Fruit fly (Drosophila melanogaster) whole organism, adult: Measurements from ENCODE around the gene Pdk1.

Source experiments
- CG11617 ChIP-seq: fragments of 200-800 bp; sonication (Bioruptor generic); optimal IDR thresholded peaks from 2 replicates; lab custom pipeline; 2017; ENCODE audit warnings: mild to moderate bottlenecking, missing biosample characterization, missing genetic modification reagents, missing genetic modification characterization
- CG12768 ChIP-seq: fragments of 200-800 bp; sonication (Bioruptor generic); optimal IDR thresholded peaks from 2 replicates; lab custom pipeline; 2017; ENCODE audit warnings: missing biosample characterization, missing genetic modification characterization, mild to moderate bottlenecking, moderate library complexity, missing genetic modification reagents
- CG1620 ChIP-seq: fragments of 200-800 bp; sonication (Bioruptor generic); optimal IDR thresholded peaks from 2 replicates; lab custom pipeline; 2016; ENCODE audit warnings: missing biosample characterization, missing genetic modification characterization
- CG5204 ChIP-seq: fragments of 200-800 bp; sonication (Bioruptor generic); optimal IDR thresholded peaks from 2 replicates; lab custom pipeline; 2016; ENCODE audit warnings: missing biosample characterization, missing genetic modification characterization
- CG7045 ChIP-seq: fragments of 200-800 bp; sonication (Bioruptor generic); optimal IDR thresholded peaks from 2 replicates; lab custom pipeline; 2017; ENCODE audit warnings: missing biosample characterization, mild to moderate bottlenecking, missing genetic modification characterization
- Crg-1 ChIP-seq: fragments of 200-800 bp; sonication (Bioruptor generic); optimal IDR thresholded peaks from 2 replicates; lab custom pipeline; 2016; ENCODE audit warnings: missing biosample characterization, missing genetic modification characterization
- cic ChIP-seq: fragments of 200-800 bp; sonication (Bioruptor generic); optimal IDR thresholded peaks from 2 replicates; lab custom pipeline; 2017; ENCODE audit warnings: missing biosample characterization, mild to moderate bottlenecking, missing genetic modification characterization, moderate library complexity
- kay ChIP-seq: fragments of 200-800 bp; sonication (Bioruptor generic); peaks from one replicate; lab custom pipeline; 2016; ENCODE audit warnings: missing biosample characterization, missing genetic modification characterization, borderline replicate concordance
- tj ChIP-seq: fragments of 200-800 bp; sonication (Bioruptor generic); optimal IDR thresholded peaks from 3 replicates; lab custom pipeline; 2017; ENCODE audit warnings: missing biosample characterization, mild to moderate bottlenecking, missing genetic modification characterization, moderate library complexity

dm6 chr3L:174501-174900 is 45.3 kb downstream of the Pdk1 start:
- no peak for TF ChIP-seq CG1620 (GFP tag; lab: Kevin White, UChicago)
- TF ChIP-seq CG7045 (GFP tag; lab: Kevin White, UChicago), result no peak
- TF ChIP-seq tj (GFP tag; lab: Kevin White, UChicago), result no peak
- TF ChIP-seq cic (GFP tag; lab: Kevin White, UChicago), result no peak
- TF ChIP-seq CG12768 (GFP tag; lab: Kevin White, UChicago), result no peak
- no peak for TF ChIP-seq CG11617 (GFP tag; lab: Kevin White, UChicago)
- TF ChIP-seq CG5204, result no peak
- no peak for TF ChIP-seq Crg-1 (GFP tag; lab: Kevin White, UChicago)
- no peak for TF ChIP-seq kay
